Fruit fly (Drosophila melanogaster) whole organism, embryonic: ENCODE data around the gene CG7365.

Experiments
- Ada2b ChIP-seq: fragments of 200-800 bp; sonication (Bioruptor generic); IDR thresholded peaks from 2 replicates; pipeline ENCODE4 v1.3.6; 2022; ENCODE audit warnings: missing biosample characterization, missing genetic modification characterization
- Bdp1 ChIP-seq: fragments of 200-800 bp; sonication (Bioruptor generic); optimal IDR thresholded peaks from 3 replicates; lab custom pipeline; 2016; ENCODE audit warnings: missing biosample characterization, missing genetic modification characterization
- CG10147 ChIP-seq: fragments of 200-800 bp; sonication (Bioruptor generic); optimal IDR thresholded peaks from 2 replicates; lab custom pipeline; 2019; ENCODE audit warnings: missing biosample characterization, mild to moderate bottlenecking, missing genetic modification characterization, moderate library complexity
- CG10209 ChIP-seq: fragments of 200-800 bp; sonication (Bioruptor generic); optimal IDR thresholded peaks from 3 replicates; lab custom pipeline; 2017; ENCODE audit warnings: missing biosample characterization, mild to moderate bottlenecking, missing genetic modification characterization, missing genetic modification reagents
- CG11398 ChIP-seq: fragments of 200-800 bp; sonication (Bioruptor generic); optimal IDR thresholded peaks from 2 replicates; lab custom pipeline; 2016; ENCODE audit warnings: missing biosample characterization, missing genetic modification characterization
- CG12104 ChIP-seq: fragments of 200-800 bp; sonication (Bioruptor generic); optimal IDR thresholded peaks from 3 replicates; lab custom pipeline; 2016; ENCODE audit warnings: missing biosample characterization, missing genetic modification characterization
- CG13123 ChIP-seq: fragments of 200-800 bp; sonication (Bioruptor generic); optimal IDR thresholded peaks from 2 replicates; lab custom pipeline; 2016; ENCODE audit warnings: missing biosample characterization, missing genetic modification characterization
- CG13424 ChIP-seq: fragments of 200-800 bp; sonication (Bioruptor generic); optimal IDR thresholded peaks from 2 replicates; lab custom pipeline; 2019; ENCODE audit warnings: missing biosample characterization, mild to moderate bottlenecking, missing genetic modification characterization, moderate library complexity
- CG14710 ChIP-seq: fragments of 200-800 bp; sonication (Bioruptor generic); optimal IDR thresholded peaks from 3 replicates; lab custom pipeline; 2019; ENCODE audit warnings: missing biosample characterization, mild to moderate bottlenecking, missing genetic modification characterization, moderate library complexity
- CG15011 ChIP-seq: fragments of 200-800 bp; sonication (Bioruptor generic); optimal IDR thresholded peaks from 3 replicates; lab custom pipeline; 2018; ENCODE audit warnings: missing biosample characterization, mild to moderate bottlenecking, missing genetic modification characterization
- CG16815 ChIP-seq: fragments of 200-800 bp; sonication (Bioruptor generic); optimal IDR thresholded peaks from 3 replicates; lab custom pipeline; 2017; ENCODE audit warnings: missing biosample characterization, mild to moderate bottlenecking, missing genetic modification characterization
- CG17612 ChIP-seq: fragments of 200-800 bp; sonication (Bioruptor generic); IDR thresholded peaks from 2 replicates; pipeline ENCODE4 v1.3.6; 2022; ENCODE audit warnings: missing biosample characterization, missing genetic modification characterization
- CG18619 ChIP-seq: fragments of 200-800 bp; sonication (Bioruptor generic); optimal IDR thresholded peaks from 3 replicates; lab custom pipeline; 2017; ENCODE audit warnings: missing biosample characterization, mild to moderate bottlenecking, missing genetic modification characterization
- CG3065 ChIP-seq: fragments of 200-800 bp; sonication (Bioruptor generic); optimal IDR thresholded peaks from 2 replicates; lab custom pipeline; 2016; ENCODE audit warnings: missing biosample characterization, missing genetic modification characterization
- CG34422 ChIP-seq: fragments of 200-800 bp; sonication (Bioruptor generic); IDR thresholded peaks from 3 replicates; pipeline ENCODE4 v1.3.6; 2022; ENCODE audit warnings: missing biosample characterization, missing genetic modification characterization
- CG5180 ChIP-seq: fragments of 200-800 bp; sonication (Bioruptor generic); optimal IDR thresholded peaks from 3 replicates; lab custom pipeline; 2017; ENCODE audit warnings: missing biosample characterization, missing genetic modification characterization, mild to moderate bottlenecking, moderate library complexity, missing genetic modification reagents
- CG6813 ChIP-seq: fragments of 200-800 bp; sonication (Bioruptor generic); optimal IDR thresholded peaks from 2 replicates; lab custom pipeline; 2017; ENCODE audit warnings: missing biosample characterization, missing genetic modification characterization, mild to moderate bottlenecking, moderate library complexity, missing genetic modification reagents
- CG7372 ChIP-seq: fragments of 200-800 bp; sonication (Bioruptor generic); IDR thresholded peaks from 2 replicates; pipeline ENCODE4 v1.3.6; 2022; ENCODE audit warnings: missing biosample characterization, missing genetic modification characterization
- CG7786 ChIP-seq: fragments of 200-800 bp; sonication (Bioruptor generic); optimal IDR thresholded peaks from 2 replicates; lab custom pipeline; 2016; ENCODE audit warnings: missing biosample characterization, missing genetic modification characterization
- CG9437 ChIP-seq: fragments of 200-800 bp; sonication (Bioruptor generic); optimal IDR thresholded peaks from 2 replicates; lab custom pipeline; 2018; ENCODE audit warnings: missing biosample characterization, mild to moderate bottlenecking, missing genetic modification characterization
- CG9609 ChIP-seq: fragments of 200-800 bp; sonication (Bioruptor generic); optimal IDR thresholded peaks from 3 replicates; lab custom pipeline; 2016; ENCODE audit warnings: missing biosample characterization, missing genetic modification characterization
- CG9797 ChIP-seq: fragments of 200-800 bp; sonication (Bioruptor generic); optimal IDR thresholded peaks from 3 replicates; lab custom pipeline; 2018; ENCODE audit warnings: missing biosample characterization, mild to moderate bottlenecking, missing genetic modification characterization
- CTCF ChIP-seq: fragments of 200-800 bp; sonication (Bioruptor generic); optimal IDR thresholded peaks from 2 replicates; lab custom pipeline; 2017; ENCODE audit warnings: missing biosample characterization, mild to moderate bottlenecking, missing genetic modification characterization, moderate library complexity
- Elba2 ChIP-seq: fragments of 200-800 bp; sonication (Bioruptor generic); optimal IDR thresholded peaks from 3 replicates; lab custom pipeline; 2016; ENCODE audit warnings: missing biosample characterization, missing genetic modification characterization
- GATAe ChIP-seq: fragments of 200-800 bp; sonication (Bioruptor generic); conservative IDR thresholded peaks from 2 replicates; pipeline ENCODE4 v1.3.6; 2022; ENCODE audit warnings: missing biosample characterization, missing genetic modification characterization
- H15 ChIP-seq: fragments of 200-800 bp; sonication (Bioruptor generic); IDR thresholded peaks from 3 replicates; pipeline ENCODE4 v1.3.6; 2022; ENCODE audit warnings: missing biosample characterization, missing genetic modification characterization
- Hmr ChIP-seq: fragments of 200-800 bp; sonication (Bioruptor generic); optimal IDR thresholded peaks from 3 replicates; lab custom pipeline; 2017; ENCODE audit warnings: mild to moderate bottlenecking, missing biosample characterization, missing genetic modification reagents, missing genetic modification characterization
- Ravus ChIP-seq: fragments of 200-800 bp; sonication (Bioruptor generic); IDR thresholded peaks from 2 replicates; pipeline ENCODE4 v1.3.6; 2022; ENCODE audit warnings: missing biosample characterization, missing genetic modification characterization
- Rx ChIP-seq: fragments of 200-800 bp; sonication (Bioruptor generic); IDR thresholded peaks from 2 replicates; pipeline ENCODE4 v1.3.6; 2022; ENCODE audit warnings: missing biosample characterization, missing genetic modification characterization
- Six4 ChIP-seq: fragments of 200-800 bp; sonication (Bioruptor generic); optimal IDR thresholded peaks from 2 replicates; lab custom pipeline; 2016; ENCODE audit warnings: missing biosample characterization, missing genetic modification characterization
- Sox102F ChIP-seq: fragments of 200-800 bp; sonication (Bioruptor generic); optimal IDR thresholded peaks from 2 replicates; lab custom pipeline; 2018; ENCODE audit warnings: missing biosample characterization, mild to moderate bottlenecking, missing genetic modification characterization, moderate library complexity
- ab ChIP-seq: fragments of 200-800 bp; sonication (Bioruptor generic); optimal IDR thresholded peaks from 2 replicates; lab custom pipeline; 2016; ENCODE audit warnings: missing biosample characterization, missing genetic modification characterization
- bab2 ChIP-seq: fragments of 200-800 bp; sonication (Bioruptor generic); optimal IDR thresholded peaks from 2 replicates; lab custom pipeline; 2016; ENCODE audit warnings: missing biosample characterization, missing genetic modification characterization
- crc ChIP-seq: fragments of 200-800 bp; sonication (Bioruptor generic); optimal IDR thresholded peaks from 2 replicates; lab custom pipeline; 2016; ENCODE audit warnings: missing biosample characterization, missing genetic modification characterization
- fd3F ChIP-seq: fragments of 200-800 bp; sonication (Bioruptor generic); optimal IDR thresholded peaks from 2 replicates; lab custom pipeline; 2018; ENCODE audit warnings: missing biosample characterization, mild to moderate bottlenecking, missing genetic modification characterization, moderate library complexity
- fd64A ChIP-seq: fragments of 200-800 bp; sonication (Bioruptor generic); optimal IDR thresholded peaks from 3 replicates; lab custom pipeline; 2018; ENCODE audit warnings: missing biosample characterization, mild to moderate bottlenecking, missing genetic modification characterization
- gro ChIP-seq: fragments of 200-800 bp; sonication (Bioruptor generic); optimal IDR thresholded peaks from 2 replicates; lab custom pipeline; 2016; ENCODE audit warnings: missing biosample characterization, missing genetic modification characterization
- gt ChIP-seq: fragments of 200-800 bp; sonication (Bioruptor generic); IDR thresholded peaks from 2 replicates; pipeline ENCODE4 v1.3.6; 2022; ENCODE audit warnings: missing biosample characterization, missing genetic modification characterization
- lbe ChIP-seq: fragments of 200-800 bp; sonication (Bioruptor generic); optimal IDR thresholded peaks from 2 replicates; lab custom pipeline; 2016; ENCODE audit warnings: missing biosample characterization, mild to moderate bottlenecking, missing genetic modification characterization
- mld ChIP-seq: fragments of 200-800 bp; sonication (Bioruptor generic); IDR thresholded peaks from 3 replicates; pipeline ENCODE4 v1.3.6; 2022; ENCODE audit warnings: missing biosample characterization, missing genetic modification characterization; ENCODE audit not compliant: partially characterized antibody
- nerfin-2 ChIP-seq: fragments of 200-800 bp; sonication (Bioruptor generic); IDR thresholded peaks from 2 replicates; pipeline ENCODE4 v1.3.6; 2022; ENCODE audit warnings: missing biosample characterization, missing genetic modification characterization; ENCODE audit not compliant: partially characterized antibody
- nom ChIP-seq: fragments of 200-800 bp; sonication (Bioruptor generic); optimal IDR thresholded peaks from 2 replicates; lab custom pipeline; 2017; ENCODE audit warnings: missing biosample characterization, missing genetic modification characterization, mild to moderate bottlenecking, moderate library complexity, missing genetic modification reagents
- pho ChIP-seq: fragments of 200-800 bp; sonication (Bioruptor generic); optimal IDR thresholded peaks from 2 replicates; lab custom pipeline; 2016; ENCODE audit warnings: missing biosample characterization, missing genetic modification characterization
- sim ChIP-seq: fragments of 200-800 bp; sonication (Bioruptor generic); IDR thresholded peaks from 2 replicates; pipeline ENCODE4 v1.3.6; 2022; ENCODE audit warnings: missing biosample characterization, missing genetic modification characterization
- slbo ChIP-seq: fragments of 200-800 bp; sonication (Bioruptor generic); IDR thresholded peaks from 2 replicates; pipeline ENCODE4 v1.3.6; 2022; ENCODE audit warnings: missing biosample characterization, missing genetic modification characterization
- wdn ChIP-seq: fragments of 200-800 bp; sonication (Bioruptor generic); IDR thresholded peaks from 2 replicates; pipeline ENCODE4 v1.3.6; 2022; ENCODE audit warnings: missing biosample characterization, missing genetic modification characterization
- zfh2 ChIP-seq: fragments of 200-800 bp; sonication (Bioruptor generic); optimal IDR thresholded peaks from 2 replicates; lab custom pipeline; 2016; ENCODE audit warnings: missing biosample characterization, missing genetic modification characterization

The CG7365 gene

dm6 chr3L:20088755-20089334, 38.3 kb downstream of the CG7365 start, which contains the start of gene sNPF-R (continued):
- TF ChIP-seq CG9797 (no peak), CTCF (no peak), Ada2b (no peak), CG13424 (tag; lab: Kevin White, UChicago) (no peak), CG11398 (GFP tag; lab: Kevin White, UChicago) (no peak), CG7786 (no peak), Ravus (GFP tag; lab: Robert Waterston, UW) (no peak), pho (no peak), Hmr (peak; percentile 1), Sox102F (GFP tag; lab: Kevin White, UChicago) (no peak), mld (GFP tag; lab: Robert Waterston, UW) (no peak), ab (GFP tag; lab: Kevin White, UChicago) (no peak), nom (GFP tag; lab: Kevin White, UChicago) (no peak), fd3F (GFP tag; lab: Kevin White, UChicago) (no peak), Six4 (GFP tag; lab: Kevin White, UChicago) (no peak), sim (GFP tag; lab: Robert Waterston, UW) (no peak), CG7372 (GFP tag; lab: Robert Waterston, UW) (peak; percentile 50), slbo (no peak), H15 (GFP tag; lab: Robert Waterston, UW) (no peak), CG15011 (no peak), CG3065 (GFP tag; lab: Kevin White, UChicago) (no peak), CG13123 (GFP tag; lab: Kevin White, UChicago) (no peak), Rx (GFP tag; lab: Robert Waterston, UW) (0 out of 2 replicates have a peak, but pooled peaks have one; percentile 4), CG10147 (GFP tag; lab: Kevin White, UChicago) (no peak), nerfin-2 (GFP tag; lab: Robert Waterston, UW) (no peak), CG17612 (GFP tag; lab: Robert Waterston, UW) (no peak), bab2 (GFP tag; lab: Kevin White, UChicago) (no peak), zfh2 (GFP tag; lab: Kevin White, UChicago) (no peak), CG34422 (no peak; the same call in 2 of the 3 replicates), CG18619 (GFP tag; lab: Kevin White, UChicago) (no peak), fd64A (GFP tag; lab: Kevin White, UChicago) (no peak), crc (GFP tag; lab: Kevin White, UChicago) (no peak), Elba2 (GFP tag; lab: Kevin White, UChicago) (no peak), gt (GFP tag; lab: Robert Waterston, UW) (no peak), CG9609 (no peak), gro (GFP tag; lab: Kevin White, UChicago) (peak; percentile 33), CG9437 (GFP tag; lab: Kevin White, UChicago) (peak; percentile 70), CG5180 (GFP tag; lab: Kevin White, UChicago) (no peak), CG12104 (no peak), wdn (no peak), Bdp1 (GFP tag; lab: Kevin White, UChicago) (no peak), lbe (GFP tag; lab: Kevin White, UChicago) (no peak), CG16815 (no peak), CG6813 (no peak), GATAe (GFP tag; lab: Robert Waterston, UW) (0 out of 2 replicates have a peak, but pooled peaks have one; percentile 29), CG14710 (tag; lab: Kevin White, UChicago) (no peak), CG10209 (GFP tag; lab: Kevin White, UChicago) (no peak)
- TF ChIP-seq, all 482 proteins: peak for 38
